Fruit fly (Drosophila melanogaster) whole organism, embryonic: ENCODE results near the gene Lsp1alpha.

Experiments used
- CG1024 ChIP-seq: fragments of 200-800 bp; sonication (Bioruptor generic); IDR thresholded peaks from 2 replicates; pipeline ENCODE4 v1.3.6; 2022; ENCODE audit warnings: missing biosample characterization, missing genetic modification characterization
- CG12219 ChIP-seq: fragments of 200-800 bp; sonication (Bioruptor generic); optimal IDR thresholded peaks from 3 replicates; lab custom pipeline; 2018; ENCODE audit warnings: missing biosample characterization, mild to moderate bottlenecking, missing genetic modification characterization
- CG14050 ChIP-seq: fragments of 200-800 bp; sonication (Bioruptor generic); IDR thresholded peaks from 3 replicates; pipeline ENCODE4 v1.3.6; 2022; ENCODE audit warnings: missing biosample characterization, missing genetic modification characterization
- CG14710 ChIP-seq: fragments of 200-800 bp; sonication (Bioruptor generic); optimal IDR thresholded peaks from 3 replicates; lab custom pipeline; 2019; ENCODE audit warnings: missing biosample characterization, mild to moderate bottlenecking, missing genetic modification characterization, moderate library complexity
- CG16813 ChIP-seq: fragments of 200-800 bp; sonication (Bioruptor generic); IDR thresholded peaks from 3 replicates; pipeline ENCODE4 v1.3.6; 2022; ENCODE audit warnings: missing biosample characterization, missing genetic modification characterization; ENCODE audit not compliant: partially characterized antibody
- CG16863 ChIP-seq: fragments of 200-800 bp; sonication (Bioruptor generic); optimal IDR thresholded peaks from 3 replicates; lab custom pipeline; 2016; ENCODE audit warnings: missing biosample characterization, missing genetic modification characterization
- CG17802 ChIP-seq: fragments of 200-800 bp; sonication (Bioruptor generic); optimal IDR thresholded peaks from 2 replicates; lab custom pipeline; 2018; ENCODE audit warnings: missing biosample characterization, mild to moderate bottlenecking, missing genetic modification characterization, moderate library complexity
- CG33213 ChIP-seq: fragments of 200-800 bp; sonication (Bioruptor generic); optimal IDR thresholded peaks from 3 replicates; lab custom pipeline; 2016; ENCODE audit warnings: missing biosample characterization, missing genetic modification characterization
- CG34376 ChIP-seq: fragments of 200-800 bp; sonication (Bioruptor generic); optimal IDR thresholded peaks from 2 replicates; lab custom pipeline; 2018; ENCODE audit warnings: missing biosample characterization, mild to moderate bottlenecking, missing genetic modification characterization
- CG4328 ChIP-seq: fragments of 200-800 bp; sonication (Bioruptor generic); optimal IDR thresholded peaks from 3 replicates; lab custom pipeline; 2017; ENCODE audit warnings: missing biosample characterization, missing genetic modification reagents, missing genetic modification characterization
- CG4360 ChIP-seq: fragments of 200-800 bp; sonication (Bioruptor generic); IDR thresholded peaks from 2 replicates; pipeline ENCODE4 v1.3.6; 2022; ENCODE audit warnings: missing biosample characterization, missing genetic modification characterization
- CG5953 ChIP-seq: fragments of 200-800 bp; sonication (Bioruptor generic); IDR thresholded peaks from 2 replicates; pipeline ENCODE4 v1.3.6; 2022; ENCODE audit warnings: missing biosample characterization, missing genetic modification characterization
- CG7357 ChIP-seq: fragments of 200-800 bp; sonication (Bioruptor generic); IDR thresholded peaks from 3 replicates; pipeline ENCODE4 v1.3.6; 2022; ENCODE audit warnings: missing biosample characterization, missing genetic modification characterization
- CG7372 ChIP-seq: fragments of 200-800 bp; sonication (Bioruptor generic); IDR thresholded peaks from 2 replicates; pipeline ENCODE4 v1.3.6; 2022; ENCODE audit warnings: missing biosample characterization, missing genetic modification characterization
- CG8290 ChIP-seq, 3 experiments: fragments of 200-800 bp; sonication (Bioruptor generic); optimal IDR thresholded peaks; 2 replicates each; lab custom pipeline; 2016 to 2019; ENCODE audit warnings: missing biosample characterization in 3 of 3, missing genetic modification characterization in 3 of 3, mild to moderate bottlenecking in 2 of 3, moderate library complexity in 1 of 3
- CG8388 ChIP-seq: fragments of 200-800 bp; sonication (Bioruptor generic); optimal IDR thresholded peaks from 2 replicates; lab custom pipeline; 2019; ENCODE audit warnings: missing biosample characterization, mild to moderate bottlenecking, missing genetic modification characterization, moderate library complexity
- CHES-1-like ChIP-seq: fragments of 200-800 bp; sonication (Bioruptor generic); optimal IDR thresholded peaks from 2 replicates; lab custom pipeline; 2016; ENCODE audit warnings: missing biosample characterization, missing genetic modification characterization
- Drgx ChIP-seq: fragments of 200-800 bp; sonication (Bioruptor generic); IDR thresholded peaks from 2 replicates; pipeline ENCODE4 v1.3.6; 2022; ENCODE audit warnings: missing biosample characterization, missing genetic modification characterization
- E2f2 ChIP-seq: fragments of 200-800 bp; sonication (Bioruptor generic); IDR thresholded peaks from 2 replicates; pipeline ENCODE4 v1.3.6; 2022; ENCODE audit warnings: missing biosample characterization, missing genetic modification characterization
- Ets65A ChIP-seq: fragments of 200-800 bp; sonication (Bioruptor generic); peaks from one replicate; lab custom pipeline; 2016; ENCODE audit warnings: missing biosample characterization, missing genetic modification characterization
- Gug ChIP-seq: fragments of 200-800 bp; sonication (Bioruptor generic); IDR thresholded peaks from 4 replicates; pipeline ENCODE4 v1.3.6; 2022; ENCODE audit warnings: missing biosample characterization, missing genetic modification characterization
- Hmr ChIP-seq: fragments of 200-800 bp; sonication (Bioruptor generic); optimal IDR thresholded peaks from 3 replicates; lab custom pipeline; 2017; ENCODE audit warnings: mild to moderate bottlenecking, missing biosample characterization, missing genetic modification reagents, missing genetic modification characterization
- Hr51 ChIP-seq, 2 experiments: fragments of 200-800 bp; sonication (Bioruptor generic); optimal IDR thresholded peaks; 2 replicates in 1 of 2; 3 replicates in 1 of 2; lab custom pipeline; 2016 to 2018; ENCODE audit warnings: missing biosample characterization in 2 of 2, missing genetic modification characterization in 2 of 2, mild to moderate bottlenecking in 1 of 2, moderate library complexity in 1 of 2
- Neu2 ChIP-seq: fragments of 200-800 bp; sonication (Bioruptor generic); optimal IDR thresholded peaks from 3 replicates; lab custom pipeline; 2016; ENCODE audit warnings: missing biosample characterization, missing genetic modification characterization, borderline replicate concordance
- Nf-YB ChIP-seq: fragments of 200-800 bp; sonication (Bioruptor generic); optimal IDR thresholded peaks from 3 replicates; lab custom pipeline; 2019; ENCODE audit warnings: missing biosample characterization, mild to moderate bottlenecking, missing genetic modification characterization, moderate library complexity
- Oaz ChIP-seq: fragments of 200-800 bp; sonication (Bioruptor generic); IDR thresholded peaks from 2 replicates; pipeline ENCODE4 v1.3.6; 2022; ENCODE audit warnings: missing biosample characterization, missing genetic modification characterization
- Ptx1 ChIP-seq: fragments of 200-800 bp; sonication (Bioruptor generic); IDR thresholded peaks from 2 replicates; pipeline ENCODE4 v1.3.6; 2022; ENCODE audit warnings: missing biosample characterization, missing genetic modification characterization
- Spps ChIP-seq: fragments of 200-800 bp; sonication (Bioruptor generic); optimal IDR thresholded peaks from 2 replicates; lab custom pipeline; 2018; ENCODE audit warnings: missing biosample characterization, mild to moderate bottlenecking, missing genetic modification characterization
- Sry-δ ChIP-seq: fragments of 200-800 bp; sonication (Bioruptor generic); optimal IDR thresholded peaks from 2 replicates; lab custom pipeline; 2016; ENCODE audit warnings: missing biosample characterization, missing genetic modification characterization
- TFAM ChIP-seq: fragments of 200-800 bp; sonication (Bioruptor generic); optimal IDR thresholded peaks from 2 replicates; lab custom pipeline; 2017; ENCODE audit warnings: missing biosample characterization, missing genetic modification characterization, inconsistent platforms
- Tbp ChIP-seq: fragments of >200 bp; optimal IDR thresholded peaks from 2 replicates; lab custom pipeline; 2018; ENCODE audit warnings: missing biosample characterization, missing genetic modification characterization
- ash1 ChIP-seq: fragments of 200-800 bp; sonication (Bioruptor generic); optimal IDR thresholded peaks from 2 replicates; lab custom pipeline; 2018; ENCODE audit warnings: missing biosample characterization, mild to moderate bottlenecking, missing genetic modification characterization
- az2 ChIP-seq: fragments of 200-800 bp; sonication (Bioruptor generic); optimal IDR thresholded peaks from 3 replicates; lab custom pipeline; 2016; ENCODE audit warnings: missing biosample characterization, missing genetic modification characterization
- croc ChIP-seq: fragments of 200-800 bp; sonication (Bioruptor generic); conservative IDR thresholded peaks from 3 replicates; pipeline ENCODE4 v1.3.6; 2022; ENCODE audit warnings: missing biosample characterization, missing genetic modification characterization
- cwo ChIP-seq: fragments of 200-800 bp; sonication (Bioruptor generic); optimal IDR thresholded peaks from 3 replicates; lab custom pipeline; 2017; ENCODE audit warnings: missing biosample characterization, missing genetic modification characterization, mild to moderate bottlenecking, moderate library complexity, missing genetic modification reagents
- insv ChIP-seq, 2 experiments: fragments of 200-800 bp; sonication (Bioruptor generic); optimal IDR thresholded peaks; 3 replicates each; lab custom pipeline; 2016 to 2018; ENCODE audit warnings: missing biosample characterization in 2 of 2, missing genetic modification characterization in 2 of 2
- jumu ChIP-seq: fragments of 200-800 bp; sonication (Bioruptor generic); optimal IDR thresholded peaks from 3 replicates; lab custom pipeline; 2016; ENCODE audit warnings: missing biosample characterization, missing genetic modification characterization
- kni ChIP-seq: fragments of 200-800 bp; sonication (Bioruptor generic); optimal IDR thresholded peaks from 3 replicates; lab custom pipeline; 2017; ENCODE audit warnings: mild to moderate bottlenecking, missing biosample characterization, missing genetic modification reagents, missing genetic modification characterization
- mld ChIP-seq: fragments of 200-800 bp; sonication (Bioruptor generic); IDR thresholded peaks from 3 replicates; pipeline ENCODE4 v1.3.6; 2022; ENCODE audit warnings: missing biosample characterization, missing genetic modification characterization; ENCODE audit not compliant: partially characterized antibody
- pan ChIP-seq, 4 experiments: fragments of >200 bp in 3 of 4; fragments of 200-800 bp in 1 of 4; sonication (Bioruptor generic) in 1 of 4; optimal IDR thresholded peaks in 3 of 4; IDR thresholded peaks in 1 of 4; 2 replicates each; pipeline versions ENCODE4 v1.3.6 to Lab custom; 2017 to 2022; ENCODE audit warnings: missing biosample characterization in 2 of 4, missing genetic modification characterization in 2 of 4, mixed read lengths in 1 of 4
- pita ChIP-seq: fragments of 200-800 bp; sonication (Bioruptor generic); optimal IDR thresholded peaks from 2 replicates; lab custom pipeline; 2017; ENCODE audit warnings: missing biosample characterization, mild to moderate bottlenecking, missing genetic modification characterization
- salm ChIP-seq: fragments of 200-800 bp; sonication (Bioruptor generic); optimal IDR thresholded peaks from 2 replicates; lab custom pipeline; 2018; ENCODE audit warnings: missing biosample characterization, mild to moderate bottlenecking, missing genetic modification characterization
- slbo ChIP-seq: fragments of 200-800 bp; sonication (Bioruptor generic); IDR thresholded peaks from 2 replicates; pipeline ENCODE4 v1.3.6; 2022; ENCODE audit warnings: missing biosample characterization, missing genetic modification characterization
- sna ChIP-seq: fragments of 200-800 bp; sonication (Bioruptor generic); IDR thresholded peaks from 2 replicates; pipeline ENCODE4 v1.3.6; 2022; ENCODE audit warnings: missing biosample characterization, missing genetic modification characterization; ENCODE audit not compliant: partially characterized antibody
- sug ChIP-seq: fragments of 200-800 bp; optimal IDR thresholded peaks from 2 replicates; lab custom pipeline; 2019; ENCODE audit warnings: missing biosample characterization, mild to moderate bottlenecking, missing genetic modification characterization, moderate library complexity
- tin ChIP-seq: fragments of 200-800 bp; sonication (Bioruptor generic); optimal IDR thresholded peaks from 3 replicates; lab custom pipeline; 2016; ENCODE audit warnings: missing biosample characterization, missing genetic modification characterization
- tna ChIP-seq: fragments of 200-800 bp; sonication (Bioruptor generic); IDR thresholded peaks from 2 replicates; pipeline ENCODE4 v1.3.6; 2022; ENCODE audit warnings: missing biosample characterization, missing genetic modification characterization; ENCODE audit not compliant: partially characterized antibody
- ttk ChIP-seq: fragments of 200-800 bp; sonication (Bioruptor generic); IDR thresholded peaks from 2 replicates; pipeline ENCODE4 v2.1.2; 2022; ENCODE audit warnings: missing biosample characterization, missing genetic modification characterization
- usp ChIP-seq: fragments of >200 bp; optimal IDR thresholded peaks from 2 replicates; lab custom pipeline; 2017; ENCODE audit warnings: missing biosample characterization, missing genetic modification characterization

Gene Lsp1alpha

DNA sequence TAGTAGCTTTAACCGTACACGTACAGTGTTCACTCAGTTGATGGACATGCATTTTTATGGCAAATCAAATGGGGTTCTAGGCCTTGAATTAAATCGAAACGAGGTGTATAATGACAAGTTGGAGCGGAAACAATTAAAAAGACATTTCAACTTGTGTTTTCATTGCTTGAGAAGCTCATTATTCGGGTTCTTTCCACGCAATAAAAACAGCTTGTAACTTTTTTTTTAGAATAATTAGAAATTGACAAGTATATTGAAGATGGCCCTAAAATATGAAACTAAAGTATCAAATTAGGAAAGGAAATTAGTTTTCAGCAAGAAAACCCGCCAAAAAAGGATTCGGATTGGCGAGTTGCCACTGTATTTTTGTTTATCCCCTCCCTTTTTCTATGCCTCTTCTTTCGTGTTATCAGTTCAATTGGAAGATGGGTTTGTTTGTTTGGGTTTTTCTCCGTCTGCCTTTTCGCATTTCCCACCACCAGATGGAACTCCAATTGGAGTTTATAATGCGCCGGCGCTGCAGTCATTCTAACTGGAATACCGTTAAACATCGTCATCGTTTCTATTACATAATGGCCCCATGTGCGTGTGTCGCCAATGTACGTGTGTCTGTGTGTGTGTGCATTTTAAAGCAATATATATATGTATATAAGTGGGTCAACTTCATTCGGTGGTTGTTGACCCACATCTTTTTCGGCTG, 23.4 kb upstream of the Lsp1alpha start (continued):
- TF ChIP-seq croc (no peak; the same call in 2 of the 3 replicates), CG33213 (no peak), Neu2 (GFP tag; lab: Kevin White, UChicago) (no peak), Spps (tag; lab: Kevin White, UChicago) (no peak), tna (GFP tag; lab: Robert Waterston, UW) (no peak), Ets65A (GFP tag; lab: Kevin White, UChicago) (peak; percentile 94), Drgx (GFP tag; lab: Robert Waterston, UW) (no peak), tin (peak; percentile 39), CG17802 (tag; lab: Kevin White, UChicago) (no peak), usp (GFP tag; lab: Kevin White, UChicago) (no peak), Hr51 (GFP tag; optimal IDR thresholded peaks at IDR 0.05; lab: Kevin White, UChicago) (peak; percentile 0 to 65), salm (tag; lab: Kevin White, UChicago) (no peak), CG4328 (no peak), Gug (GFP tag; lab: Robert Waterston, UW) (no peak), TFAM (GFP tag; lab: Kevin White, UChicago) (no peak), ash1 (GFP tag; lab: Kevin White, UChicago) (no peak), kni (GFP tag; lab: Kevin White, UChicago) (no peak), CG4360 (GFP tag; lab: Robert Waterston, UW) (no peak), ttk (GFP tag; lab: Robert Waterston, UW) (no peak), CG34376 (GFP tag; lab: Kevin White, UChicago) (peak; percentile 23), pita (GFP tag; lab: Kevin White, UChicago) (no peak), mld (GFP tag; lab: Robert Waterston, UW) (no peak), CG8290 (GFP tag; optimal IDR thresholded peaks at IDR 0.05; lab: Kevin White, UChicago) (no peak), CG8290 (tag; optimal IDR thresholded peaks at IDR 0.05; lab: Kevin White, UChicago) (peak in 1 of 2 experiments; percentile 27), CG1024 (GFP tag; lab: Robert Waterston, UW) (no peak), CG16863 (GFP tag; lab: Kevin White, UChicago) (peak; percentile 13), sug (tag; lab: Kevin White, UChicago) (peak; percentile 11), sna (GFP tag; lab: Robert Waterston, UW) (no peak), CG5953 (GFP tag; lab: Robert Waterston, UW) (no peak), CG14710 (tag; lab: Kevin White, UChicago) (peak; percentile 9), insv (GFP tag; optimal IDR thresholded peaks at IDR 0.05; lab: Kevin White, UChicago) (peak; percentile 66 to 97), CG7357 (GFP tag; lab: Robert Waterston, UW) (no peak), Sry-δ (GFP tag; lab: Kevin White, UChicago) (no peak), Oaz (no peak), Hmr (GFP tag; lab: Kevin White, UChicago) (peak; percentile 54), CG7372 (GFP tag; lab: Robert Waterston, UW) (no peak), jumu (GFP tag; lab: Kevin White, UChicago) (peak; percentile 20), slbo (peak; percentile 56), CHES-1-like (peak; percentile 32), cwo (GFP tag; lab: Kevin White, UChicago) (peak; percentile 28), Tbp (no peak), az2 (peak; percentile 62), CG8388 (no peak), CG16813 (no peak), CG12219 (GFP tag; lab: Kevin White, UChicago) (no peak), E2f2 (GFP tag; lab: Robert Waterston, UW) (no peak), Ptx1 (no peak), CG14050 (GFP tag; lab: Robert Waterston, UW) (no peak), pan (optimal IDR thresholded peaks at IDR 0.05; lab: Kevin White, UChicago) (no peak), pan (GFP tag; optimal IDR thresholded peaks at IDR 0.05 in 1 of 2, IDR thresholded peaks at IDR 0.05 in 1 of 2) (no peak), Nf-YB (GFP tag; lab: Kevin White, UChicago) (no peak)
